Worm (Caenorhabditis elegans) whole organism, young adult: ENCODE data around the gene F34H10.5.
"Not testable (repeated sequence)": the region's sequence is repeated elsewhere in the genome, so short reads cannot be mapped to it uniquely, and the experiment has no call there.

Experiments
- B0019.2 ChIP-seq: fragments of 200-800 bp; sonication (Bioruptor generic); conservative IDR thresholded peaks from 2 replicates; pipeline ENCODE4 v1.3.6; 2022; ENCODE audit warnings: missing genetic modification reagents, missing genetic modification characterization, missing compliant biosample characterization
- D2030.7 ChIP-seq: fragments of 200-800 bp; sonication (Bioruptor generic); IDR thresholded peaks from 2 replicates; pipeline ENCODE4 v1.3.6; 2022; ENCODE audit warnings: missing genetic modification reagents, missing genetic modification characterization, missing compliant biosample characterization
- F22D6.2 ChIP-seq: sonication (generic microtip); optimal IDR thresholded peaks from 2 replicates; lab custom pipeline; 2016; ENCODE audit warnings: mild to moderate bottlenecking, missing genetic modification characterization, missing compliant biosample characterization
- F23B12.7 ChIP-seq: sonication (generic microtip); optimal IDR thresholded peaks from 2 replicates; lab custom pipeline; 2017; ENCODE audit warnings: missing genetic modification characterization, mild to moderate bottlenecking, missing compliant biosample characterization, antibody characterized with exemption, moderate library complexity; ENCODE audit not compliant: insufficient read depth
- F33H1.4 ChIP-seq: fragments of 200-800 bp; sonication (Bioruptor generic); IDR thresholded peaks from 2 replicates; pipeline ENCODE4 v1.3.6; 2022; ENCODE audit warnings: missing genetic modification reagents, missing genetic modification characterization, missing compliant biosample characterization
- F37B4.10 ChIP-seq: fragments of 200-800 bp; sonication (Bioruptor generic); IDR thresholded peaks from 2 replicates; pipeline ENCODE4 v1.3.6; 2022; ENCODE audit warnings: missing genetic modification characterization, missing compliant biosample characterization
- F49E8.2 ChIP-seq: sonication (generic microtip); optimal IDR thresholded peaks from 3 replicates; lab custom pipeline; 2017; ENCODE audit warnings: missing genetic modification characterization, mild to moderate bottlenecking, missing compliant biosample characterization, antibody characterized with exemption, moderate library complexity; ENCODE audit not compliant: insufficient read depth
- K11D2.4 ChIP-seq: fragments of 200-800 bp; sonication (Bioruptor generic); IDR thresholded peaks from 2 replicates; pipeline ENCODE4 v1.3.6; 2022; ENCODE audit warnings: missing genetic modification reagents, missing genetic modification characterization, missing compliant biosample characterization
- T26A5.8 ChIP-seq: sonication (generic microtip); optimal IDR thresholded peaks from 2 replicates; lab custom pipeline; 2016; ENCODE audit warnings: missing genetic modification characterization, missing compliant biosample characterization
- Y56A3A.18 ChIP-seq: fragments of 200-800 bp; sonication (Bioruptor generic); IDR thresholded peaks from 2 replicates; pipeline ENCODE4 v1.3.6; 2022; ENCODE audit warnings: missing genetic modification reagents, missing genetic modification characterization, missing compliant biosample characterization
- ZK185.1 ChIP-seq: sonication (generic microtip); optimal IDR thresholded peaks from 2 replicates; lab custom pipeline; 2016; ENCODE audit warnings: mild to moderate bottlenecking, missing genetic modification characterization, missing compliant biosample characterization; ENCODE audit not compliant: poor library complexity, severe bottlenecking
- attf-5 ChIP-seq: fragments of 200-800 bp; sonication (Bioruptor generic); optimal IDR thresholded peaks from 2 replicates; lab custom pipeline; 2018; ENCODE audit warnings: mild to moderate bottlenecking, missing genetic modification characterization, missing compliant biosample characterization
- attf-6 ChIP-seq: fragments of 200-800 bp; sonication (Bioruptor generic); IDR thresholded peaks from 2 replicates; pipeline ENCODE4 v1.3.6; 2022; ENCODE audit warnings: missing genetic modification reagents, missing genetic modification characterization, missing compliant biosample characterization
- bed-1 ChIP-seq: fragments of 200-800 bp; sonication (Bioruptor generic); IDR thresholded peaks from 2 replicates; pipeline ENCODE4 v1.3.6; 2022; ENCODE audit warnings: missing genetic modification reagents, missing genetic modification characterization, missing compliant biosample characterization
- bed-2 ChIP-seq: fragments of 200-800 bp; sonication (Bioruptor generic); IDR thresholded peaks from 2 replicates; pipeline ENCODE4 v1.3.6; 2022; ENCODE audit warnings: missing genetic modification reagents, missing genetic modification characterization, missing compliant biosample characterization
- cebp-2 ChIP-seq: fragments of 200-800 bp; sonication (Bioruptor generic); IDR thresholded peaks from 2 replicates; pipeline ENCODE4 v1.3.6; 2022; ENCODE audit warnings: missing genetic modification characterization, missing compliant biosample characterization
- ceh-91 ChIP-seq: fragments of 200-800 bp; sonication (Bioruptor generic); IDR thresholded peaks from 2 replicates; pipeline ENCODE4 v1.3.6; 2022; ENCODE audit warnings: missing genetic modification reagents, missing genetic modification characterization, missing compliant biosample characterization
- dpl-1 ChIP-seq: fragments of 150-350 bp; optimal IDR thresholded peaks from 2 replicates; lab custom pipeline; 2014; ENCODE audit warnings: missing biosample characterization, missing genetic modification reagents, missing genetic modification characterization
- egrh-3 ChIP-seq: fragments of 200-800 bp; sonication (Bioruptor generic); IDR thresholded peaks from 2 replicates; pipeline ENCODE4 v1.3.6; 2022; ENCODE audit warnings: missing genetic modification reagents, missing genetic modification characterization, missing compliant biosample characterization
- him-1 ChIP-seq: sonication (generic microtip); optimal IDR thresholded peaks from 2 replicates; lab custom pipeline; 2016; ENCODE audit warnings: missing genotype, missing genetic modification reagents, missing genetic modification characterization, missing compliant biosample characterization
- hmg-1.2 ChIP-seq: fragments of 200-800 bp; sonication (Bioruptor generic); IDR thresholded peaks from 2 replicates; pipeline ENCODE4 v1.3.6; 2022; ENCODE audit warnings: missing genetic modification reagents, missing genetic modification characterization, missing compliant biosample characterization
- hmg-20 ChIP-seq: fragments of 200-800 bp; sonication (Bioruptor generic); IDR thresholded peaks from 2 replicates; pipeline ENCODE4 v1.3.6; 2022; ENCODE audit warnings: missing genetic modification reagents, missing genetic modification characterization, missing compliant biosample characterization
- hsf-1 ChIP-seq: fragments of 200-800 bp; sonication (Bioruptor generic); IDR thresholded peaks from 2 replicates; pipeline ENCODE4 v1.3.6; 2022; ENCODE audit warnings: missing genetic modification reagents, missing genetic modification characterization, missing compliant biosample characterization
- let-526 ChIP-seq: fragments of 200-800 bp; sonication (Bioruptor generic); IDR thresholded peaks from 2 replicates; pipeline ENCODE4 v1.3.6; 2022; ENCODE audit warnings: missing genetic modification reagents, missing genetic modification characterization, missing compliant biosample characterization
- let-607 ChIP-seq, 2 experiments: fragments of 200-800 bp in 1 of 2; sonication (Bioruptor generic) in 1 of 2; sonication (generic microtip) in 1 of 2; optimal IDR thresholded peaks; 2 replicates each; lab custom pipeline; 2016 to 2018; ENCODE audit warnings: mild to moderate bottlenecking in 2 of 2, missing compliant biosample characterization in 2 of 2, missing genetic modification characterization in 2 of 2, moderate library complexity in 2 of 2, missing genotype in 1 of 2
- lin-26 ChIP-seq: fragments of 200-800 bp; sonication (Bioruptor generic); IDR thresholded peaks from 2 replicates; pipeline ENCODE4 v1.3.6; 2022; ENCODE audit warnings: missing genetic modification reagents, missing genetic modification characterization, missing compliant biosample characterization
- lin-40 ChIP-seq: sonication (generic microtip); optimal IDR thresholded peaks from 2 replicates; lab custom pipeline; 2016; ENCODE audit warnings: missing genetic modification characterization, mild to moderate bottlenecking, missing compliant biosample characterization, missing genotype, missing genetic modification reagents
- madf-8 ChIP-seq: fragments of 200-800 bp; sonication (Bioruptor generic); conservative IDR thresholded peaks from 2 replicates; pipeline ENCODE4 v1.3.6; 2022; ENCODE audit warnings: missing genetic modification reagents, missing genetic modification characterization, missing compliant biosample characterization
- mes-4 ChIP-seq: sonication (generic microtip); optimal IDR thresholded peaks from 2 replicates; lab custom pipeline; 2016; ENCODE audit warnings: missing genotype, missing genetic modification characterization, missing compliant biosample characterization
- mxl-1 ChIP-seq: sonication (generic microtip); optimal IDR thresholded peaks from 2 replicates; lab custom pipeline; 2016; ENCODE audit warnings: missing genetic modification characterization, missing compliant biosample characterization
- nfya-2 ChIP-seq: fragments of 200-800 bp; sonication (Bioruptor generic); IDR thresholded peaks from 2 replicates; pipeline ENCODE4 v1.3.6; 2022; ENCODE audit warnings: missing genetic modification reagents, missing genetic modification characterization, missing compliant biosample characterization
- nhr-179 ChIP-seq: sonication (generic microtip); optimal IDR thresholded peaks from 2 replicates; lab custom pipeline; 2016; ENCODE audit warnings: mild to moderate bottlenecking, missing genetic modification characterization, missing compliant biosample characterization
- rcor-1 ChIP-seq: fragments of 200-800 bp; sonication (Bioruptor generic); IDR thresholded peaks from 2 replicates; pipeline ENCODE4 v1.3.6; 2022; ENCODE audit warnings: missing genetic modification reagents, missing genetic modification characterization, missing compliant biosample characterization
- repo-1 ChIP-seq: sonication (generic microtip); optimal IDR thresholded peaks from 2 replicates; lab custom pipeline; 2017; ENCODE audit warnings: mild to moderate bottlenecking, missing genetic modification characterization, missing compliant biosample characterization
- tbx-9 ChIP-seq: sonication (generic microtip); optimal IDR thresholded peaks from 2 replicates; lab custom pipeline; 2016; ENCODE audit warnings: borderline replicate concordance, missing genetic modification characterization, inconsistent platforms, missing compliant biosample characterization
- unc-130 ChIP-seq: sonication (generic microtip); optimal IDR thresholded peaks from 2 replicates; lab custom pipeline; 2016; ENCODE audit warnings: missing genetic modification reagents, missing genetic modification characterization, missing compliant biosample characterization
- zim-3 ChIP-seq: sonication (generic microtip); optimal IDR thresholded peaks from 2 replicates; lab custom pipeline; 2017; ENCODE audit warnings: mild to moderate bottlenecking, missing genetic modification characterization, moderate library complexity, missing compliant biosample characterization
- ztf-18 ChIP-seq: sonication (generic microtip); optimal IDR thresholded peaks from 2 replicates; lab custom pipeline; 2016; ENCODE audit warnings: missing genotype, mild to moderate bottlenecking, missing genetic modification characterization, missing compliant biosample characterization
- ztf-25 ChIP-seq: fragments of 200-800 bp; sonication (Bioruptor generic); IDR thresholded peaks from 2 replicates; pipeline ENCODE4 v1.3.6; 2022; ENCODE audit warnings: missing genetic modification reagents, missing genetic modification characterization, missing compliant biosample characterization
- ztf-26 ChIP-seq: sonication (generic microtip); optimal IDR thresholded peaks from 2 replicates; lab custom pipeline; 2017; ENCODE audit warnings: missing genetic modification characterization, missing compliant biosample characterization
- ztf-3 ChIP-seq: fragments of 200-800 bp; sonication (Bioruptor generic); optimal IDR thresholded peaks from 2 replicates; lab custom pipeline; 2018; ENCODE audit warnings: mild to moderate bottlenecking, missing genetic modification characterization, missing compliant biosample characterization

The F34H10.5 gene

ce11 chrX:9625824-9626223 is 9.7 kb upstream of the F34H10.5 start, which contains the start of gene F34H10.1:
Gene F34H10.1 (plus strand): TSS chrX:9626124.
- TF ChIP-seq him-1, lin-40, F49E8.2: not testable (repeated sequence)
- TF ChIP-seq, all 124 proteins: peak for 0; not testable (repeated sequence) for 124

- TF ChIP-seq ztf-25 (GFP tag; lab: Robert Waterston, UW) (peak; percentile 70; the same call in 1 of the 2 replicates), hmg-1.2 (GFP tag; lab: Robert Waterston, UW) (0 out of 2 replicates have a peak, but pooled peaks have one; percentile 17), D2030.7 (GFP tag; lab: Robert Waterston, UW) (peak; percentile 77), rcor-1 (GFP tag; lab: Robert Waterston, UW) (peak; percentile 47; the same call in 1 of the 2 replicates), F37B4.10 (GFP tag; lab: Robert Waterston, UW) (0 out of 2 replicates have a peak, but pooled peaks have one; percentile 55), bed-1 (GFP tag; lab: Robert Waterston, UW) (0 out of 2 replicates have a peak, but pooled peaks have one; percentile 53), bed-2 (GFP tag; lab: Robert Waterston, UW) (0 out of 2 replicates have a peak, but pooled peaks have one; percentile 33), cebp-2 (0 out of 2 replicates have a peak, but pooled peaks have one; percentile 51)
- TF ChIP-seq, all 124 proteins: peak for 8; not testable (repeated sequence) for 116
Measured at ce11 chrX:9627164-9627563, 8.3 kb upstream of the F34H10.5 start.

DNA sequence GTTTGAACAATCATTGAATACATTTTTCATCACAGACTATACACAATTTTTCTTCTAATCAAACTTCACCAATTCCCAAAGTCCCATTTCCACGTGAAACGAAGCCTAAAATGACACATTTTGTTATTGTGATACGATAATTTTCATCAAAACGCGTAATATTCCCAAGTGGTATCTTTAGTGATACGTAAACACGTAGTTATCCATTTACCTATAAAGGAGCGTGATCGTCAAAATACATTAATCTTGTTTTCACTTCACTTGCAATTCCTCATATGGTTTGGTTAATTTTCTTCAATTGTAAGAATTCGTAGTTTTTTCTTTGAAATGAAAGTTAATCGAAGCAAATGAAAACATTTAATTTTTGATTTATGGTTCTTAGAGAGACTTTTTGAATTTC is 5.9 kb upstream of the F34H10.5 start:
- TF ChIP-seq Y56A3A.18 (no peak), him-1 (no peak), ceh-91 (GFP tag; lab: Robert Waterston, UW) (no peak), madf-8 (GFP tag; lab: Robert Waterston, UW) (no peak), zim-3 (no peak), mes-4 (tag; lab: Kevin White, UChicago) (no peak), attf-6 (no peak), let-526 (GFP tag; lab: Robert Waterston, UW) (no peak), hmg-1.2 (GFP tag; lab: Robert Waterston, UW) (no peak), ztf-18 (tag; lab: Kevin White, UChicago) (no peak), F22D6.2 (no peak), F33H1.4 (GFP tag; lab: Robert Waterston, UW) (no peak), dpl-1 (no peak)
- TF ChIP-seq, all 124 proteins: peak for 0

ce11 chrX:9634925-9635324 is 551 bp upstream of the F34H10.5 start, which contains the start of gene F34H10.3:
Gene F34H10.3 (minus strand): TSS chrX:9635025.
- no peak for TF ChIP-seq attf-5 (GFP tag; lab: Kevin White, UChicago)
- no peak for TF ChIP-seq B0019.2 (GFP tag; lab: Robert Waterston, UW)
- no peak for TF ChIP-seq K11D2.4
- no peak for TF ChIP-seq hsf-1
- no peak for TF ChIP-seq tbx-9
- TF ChIP-seq hmg-20 (GFP tag; lab: Robert Waterston, UW) = no peak
- TF ChIP-seq egrh-3 (GFP tag; lab: Robert Waterston, UW) = no peak
- no peak for TF ChIP-seq let-607 (tag; optimal IDR thresholded peaks at IDR 0.05; lab: Kevin White, UChicago)
- TF ChIP-seq Y56A3A.18 = no peak
- no peak for TF ChIP-seq nfya-2 (GFP tag; lab: Robert Waterston, UW)
- TF ChIP-seq mxl-1 = no peak
- no peak for TF ChIP-seq ztf-26 (tag; lab: Kevin White, UChicago)
- TF ChIP-seq T26A5.8 = no peak
- no peak for TF ChIP-seq ZK185.1 (tag; lab: Kevin White, UChicago)
- no peak for TF ChIP-seq unc-130 (GFP tag; lab: Kevin White, UChicago)
- TF ChIP-seq F23B12.7 (tag; lab: Kevin White, UChicago) = no peak
- no peak for TF ChIP-seq ztf-3 (GFP tag; lab: Kevin White, UChicago)
- TF ChIP-seq lin-26 = no peak
- TF ChIP-seq repo-1 (tag; lab: Kevin White, UChicago) = no peak
- TF ChIP-seq nhr-179 (tag; lab: Kevin White, UChicago) = no peak
